Worm (Caenorhabditis elegans) whole organism, late embryonic: Measurements from ENCODE around the gene F59E12.6.
A peak's percentile ranks its signal among the peaks of the same experiment; 100 is the strongest.

Experiments used
- C08G9.2 ChIP-seq: sonication (generic microtip); optimal IDR thresholded peaks from 2 replicates; lab custom pipeline; 2016; ENCODE audit warnings: mild to moderate bottlenecking, missing genetic modification characterization, moderate library complexity, missing compliant biosample characterization
- C38D4.7 ChIP-seq: fragments of 200-800 bp; sonication (Bioruptor generic); optimal IDR thresholded peaks from 2 replicates; lab custom pipeline; 2018; ENCODE audit warnings: mild to moderate bottlenecking, missing genetic modification characterization, moderate library complexity, missing compliant biosample characterization
- K02D7.2 ChIP-seq: sonication (generic microtip); optimal IDR thresholded peaks from 2 replicates; lab custom pipeline; 2017; ENCODE audit warnings: mild to moderate bottlenecking, missing genetic modification characterization, missing compliant biosample characterization
- K09A11.1 ChIP-seq: sonication (generic microtip); optimal IDR thresholded peaks from 2 replicates; lab custom pipeline; 2017; ENCODE audit warnings: antibody characterized with exemption, mild to moderate bottlenecking, missing genetic modification characterization, missing compliant biosample characterization; ENCODE audit not compliant: insufficient read depth
- T23F11.4 ChIP-seq: fragments of 200-800 bp; sonication (Bioruptor generic); optimal IDR thresholded peaks from 2 replicates; lab custom pipeline; 2018; ENCODE audit warnings: mild to moderate bottlenecking, missing genetic modification characterization, missing compliant biosample characterization
- ahr-1 ChIP-seq: sonication (generic microtip); optimal IDR thresholded peaks from 2 replicates; lab custom pipeline; 2016; ENCODE audit warnings: missing genetic modification characterization, missing compliant biosample characterization
- ama-1 ChIP-seq: fragments of 150-350 bp; optimal IDR thresholded peaks from 2 replicates; lab custom pipeline; 2014
- ceh-18 ChIP-seq: sonication (generic microtip); optimal IDR thresholded peaks from 2 replicates; lab custom pipeline; 2016; ENCODE audit warnings: missing genetic modification characterization, missing compliant biosample characterization
- ceh-19 ChIP-seq: fragments of 200-800 bp; sonication (Bioruptor generic); optimal IDR thresholded peaks from 2 replicates; lab custom pipeline; 2018; ENCODE audit warnings: mild to moderate bottlenecking, missing genetic modification characterization, missing compliant biosample characterization
- ceh-2 ChIP-seq: sonication (generic microtip); optimal IDR thresholded peaks from 2 replicates; lab custom pipeline; 2016; ENCODE audit warnings: missing genotype, missing genetic modification characterization, missing compliant biosample characterization
- ceh-22 ChIP-seq: sonication (generic microtip); optimal IDR thresholded peaks from 2 replicates; lab custom pipeline; 2017; ENCODE audit warnings: missing biosample characterization, missing genetic modification characterization
- ceh-24 ChIP-seq: sonication (generic microtip); optimal IDR thresholded peaks from 2 replicates; lab custom pipeline; 2016; ENCODE audit warnings: mild to moderate bottlenecking, missing genetic modification characterization, missing compliant biosample characterization
- ceh-30 ChIP-seq: fragments of 150-350 bp; optimal IDR thresholded peaks from 2 replicates; lab custom pipeline; 2014; ENCODE audit warnings: missing biosample characterization, missing genetic modification characterization
- ceh-34 ChIP-seq: sonication (generic microtip); optimal IDR thresholded peaks from 2 replicates; lab custom pipeline; 2016; ENCODE audit warnings: mild to moderate bottlenecking, missing genetic modification characterization, missing compliant biosample characterization
- ceh-6 ChIP-seq: fragments of 200-800 bp; sonication (Bioruptor generic); optimal IDR thresholded peaks from 2 replicates; lab custom pipeline; 2018; ENCODE audit warnings: mild to moderate bottlenecking, missing genetic modification characterization, missing compliant biosample characterization
- ceh-9 ChIP-seq: sonication (generic microtip); optimal IDR thresholded peaks from 2 replicates; lab custom pipeline; 2016; ENCODE audit warnings: mild to moderate bottlenecking, missing genetic modification characterization, inconsistent platforms, missing compliant biosample characterization
- che-1 ChIP-seq: sonication (generic microtip); optimal IDR thresholded peaks from 2 replicates; lab custom pipeline; 2016; ENCODE audit warnings: mild to moderate bottlenecking, missing genetic modification characterization, missing compliant biosample characterization
- dve-1 ChIP-seq: sonication (generic microtip); optimal IDR thresholded peaks from 2 replicates; lab custom pipeline; 2017; ENCODE audit warnings: antibody characterized with exemption, mild to moderate bottlenecking, missing genetic modification characterization, missing compliant biosample characterization
- elt-2 ChIP-seq: sonication (generic microtip); optimal IDR thresholded peaks from 2 replicates; lab custom pipeline; 2016; ENCODE audit warnings: missing genetic modification reagents, missing genetic modification characterization, missing compliant biosample characterization
- elt-4 ChIP-seq: sonication (generic microtip); optimal IDR thresholded peaks from 2 replicates; lab custom pipeline; 2016; ENCODE audit warnings: missing genetic modification characterization, missing compliant biosample characterization
- ets-4 ChIP-seq: sonication (generic microtip); optimal IDR thresholded peaks from 2 replicates; lab custom pipeline; 2016; ENCODE audit warnings: missing genetic modification characterization, missing compliant biosample characterization
- eyg-1 ChIP-seq: sonication (generic microtip); optimal IDR thresholded peaks from 2 replicates; lab custom pipeline; 2016; ENCODE audit warnings: missing genotype, missing genetic modification characterization, missing compliant biosample characterization
- fax-1 ChIP-seq: sonication (generic microtip); optimal IDR thresholded peaks from 2 replicates; lab custom pipeline; 2016; ENCODE audit warnings: missing genotype, missing genetic modification characterization, missing compliant biosample characterization
- fkh-10 ChIP-seq: fragments of 150-350 bp; optimal IDR thresholded peaks from 2 replicates; lab custom pipeline; 2014; ENCODE audit warnings: missing biosample characterization, missing genetic modification reagents, missing genetic modification characterization
- fkh-6 ChIP-seq: sonication (generic microtip); optimal IDR thresholded peaks from 2 replicates; lab custom pipeline; 2016; ENCODE audit warnings: missing genetic modification characterization, missing compliant biosample characterization
- gmeb-2 ChIP-seq: sonication (generic microtip); optimal IDR thresholded peaks from 2 replicates; lab custom pipeline; 2016; ENCODE audit warnings: missing genetic modification characterization, inconsistent platforms, missing compliant biosample characterization
- hlh-30 ChIP-seq: sonication (generic microtip); optimal IDR thresholded peaks from 2 replicates; lab custom pipeline; 2017; ENCODE audit warnings: antibody characterized with exemption, missing genetic modification characterization, missing compliant biosample characterization; ENCODE audit not compliant: insufficient read depth
- hlh-8 ChIP-seq: sonication (generic microtip); optimal IDR thresholded peaks from 2 replicates; lab custom pipeline; 2016; ENCODE audit warnings: missing genotype, missing genetic modification characterization, missing compliant biosample characterization
- lin-11 ChIP-seq: fragments of 200-800 bp; sonication (Bioruptor generic); optimal IDR thresholded peaks from 2 replicates; lab custom pipeline; 2018; ENCODE audit warnings: mild to moderate bottlenecking, missing genetic modification characterization, missing compliant biosample characterization
- madf-2 ChIP-seq: sonication (generic microtip); optimal IDR thresholded peaks from 2 replicates; lab custom pipeline; 2017; ENCODE audit warnings: missing genetic modification characterization, missing compliant biosample characterization
- mec-3 ChIP-seq: sonication (generic microtip); optimal IDR thresholded peaks from 2 replicates; lab custom pipeline; 2016; ENCODE audit warnings: borderline replicate concordance, missing genetic modification characterization, missing compliant biosample characterization
- nfya-1 ChIP-seq: sonication (generic microtip); optimal IDR thresholded peaks from 2 replicates; lab custom pipeline; 2017; ENCODE audit warnings: missing genetic modification characterization, mild to moderate bottlenecking, missing compliant biosample characterization, antibody characterized with exemption, moderate library complexity
- nhr-11 ChIP-seq: fragments of 150-350 bp; optimal IDR thresholded peaks from 2 replicates; lab custom pipeline; 2014; ENCODE audit warnings: missing biosample characterization, missing genetic modification characterization
- odd-2 ChIP-seq: sonication (generic microtip); optimal IDR thresholded peaks from 2 replicates; lab custom pipeline; 2017; ENCODE audit warnings: antibody characterized with exemption, mild to moderate bottlenecking, missing genetic modification characterization, missing compliant biosample characterization
- pag-3 ChIP-seq: sonication (generic microtip); optimal IDR thresholded peaks from 2 replicates; lab custom pipeline; 2016; ENCODE audit warnings: missing compliant biosample characterization, missing genetic modification characterization, borderline replicate concordance
- pat-9 ChIP-seq: fragments of 200-800 bp; sonication (Bioruptor generic); optimal IDR thresholded peaks from 2 replicates; lab custom pipeline; 2018; ENCODE audit warnings: mild to moderate bottlenecking, missing genetic modification characterization, moderate library complexity, missing compliant biosample characterization
- pha-4 ChIP-seq: fragments of 150-350 bp; optimal IDR thresholded peaks from 2 replicates; lab custom pipeline; 2018; ENCODE audit warnings: missing biosample characterization, missing genetic modification reagents, missing genetic modification characterization
- pqm-1 ChIP-seq: sonication (generic microtip); optimal IDR thresholded peaks from 2 replicates; lab custom pipeline; 2016; ENCODE audit warnings: missing genetic modification characterization, missing compliant biosample characterization
- pros-1 ChIP-seq: fragments of 150-350 bp; optimal IDR thresholded peaks from 2 replicates; lab custom pipeline; 2014; ENCODE audit warnings: missing biosample characterization, missing genetic modification reagents, missing genetic modification characterization
- ref-2 ChIP-seq: sonication (generic microtip); optimal IDR thresholded peaks from 2 replicates; lab custom pipeline; 2016; ENCODE audit warnings: missing genetic modification characterization, missing compliant biosample characterization
- rnt-1 ChIP-seq: sonication (generic microtip); optimal IDR thresholded peaks from 2 replicates; lab custom pipeline; 2016; ENCODE audit warnings: missing genetic modification characterization, missing compliant biosample characterization
- sdc-2 ChIP-seq: sonication (generic microtip); optimal IDR thresholded peaks from 2 replicates; lab custom pipeline; 2016; ENCODE audit warnings: missing genotype, missing genetic modification characterization, missing compliant biosample characterization
- sox-2 ChIP-seq: fragments of 200-800 bp; sonication (Bioruptor generic); IDR thresholded peaks from 2 replicates; pipeline ENCODE4 v1.3.6; 2022; ENCODE audit warnings: missing genetic modification reagents, missing genetic modification characterization, missing compliant biosample characterization
- sox-4 ChIP-seq: sonication (generic microtip); optimal IDR thresholded peaks from 2 replicates; lab custom pipeline; 2017; ENCODE audit warnings: mild to moderate bottlenecking, missing genetic modification characterization, inconsistent platforms, missing compliant biosample characterization
- syd-9 ChIP-seq: sonication (generic microtip); optimal IDR thresholded peaks from 2 replicates; lab custom pipeline; 2016; ENCODE audit warnings: mild to moderate bottlenecking, missing genetic modification characterization, moderate library complexity, missing compliant biosample characterization
- tbx-2 ChIP-seq: sonication (generic microtip); optimal IDR thresholded peaks from 2 replicates; lab custom pipeline; 2016; ENCODE audit warnings: missing genetic modification characterization, missing compliant biosample characterization
- tbx-7 ChIP-seq: sonication (generic microtip); optimal IDR thresholded peaks from 2 replicates; lab custom pipeline; 2016; ENCODE audit warnings: missing genotype, missing genetic modification characterization, missing compliant biosample characterization
- unc-3 ChIP-seq, 2 experiments: fragments of 200-800 bp in 1 of 2; sonication (Bioruptor generic) in 1 of 2; sonication (generic microtip) in 1 of 2; conservative IDR thresholded peaks in 1 of 2; optimal IDR thresholded peaks in 1 of 2; 2 replicates each; pipeline versions ENCODE4 v1.3.6 to Lab custom; 2016 to 2022; ENCODE audit warnings: missing compliant biosample characterization in 2 of 2, missing genetic modification characterization in 2 of 2, missing genetic modification reagents in 1 of 2
- unc-42 ChIP-seq: sonication (generic microtip); optimal IDR thresholded peaks from 2 replicates; lab custom pipeline; 2016; ENCODE audit warnings: missing genotype, missing genetic modification characterization, missing compliant biosample characterization
- unc-86 ChIP-seq: sonication (generic microtip); optimal IDR thresholded peaks from 2 replicates; lab custom pipeline; 2016; ENCODE audit warnings: missing genetic modification characterization, missing compliant biosample characterization
- zip-5 ChIP-seq: sonication (generic microtip); optimal IDR thresholded peaks from 2 replicates; lab custom pipeline; 2016; ENCODE audit warnings: missing genetic modification characterization, missing compliant biosample characterization
- ztf-16 ChIP-seq: sonication (generic microtip); optimal IDR thresholded peaks from 2 replicates; lab custom pipeline; 2017; ENCODE audit warnings: missing genetic modification characterization, missing compliant biosample characterization

Gene F59E12.6

DNA sequence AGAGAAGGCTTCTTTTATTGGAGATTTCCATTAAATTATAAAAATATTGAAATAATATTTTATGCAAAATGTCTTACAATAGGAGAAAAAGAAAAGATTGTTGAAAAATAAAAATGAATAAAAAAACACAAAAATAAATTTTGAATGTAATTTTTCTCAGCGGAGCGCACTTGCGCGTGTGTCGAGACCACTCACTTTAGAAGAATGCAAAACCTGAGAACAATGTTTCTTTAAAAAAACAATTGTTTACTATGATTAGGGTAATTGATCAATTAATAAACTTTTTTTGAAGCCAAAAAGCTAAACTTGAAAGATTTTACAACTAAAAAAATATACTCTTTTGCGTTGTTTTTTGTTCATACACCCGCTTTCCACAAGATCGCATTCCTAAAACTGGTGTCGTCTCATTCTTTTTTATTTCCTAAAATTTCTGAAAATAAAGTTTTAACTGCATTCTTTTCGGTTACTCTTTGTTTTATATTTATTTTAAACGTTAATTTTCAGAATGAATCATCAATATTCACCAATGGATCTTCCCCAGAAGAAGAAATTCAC, 36.5 kb downstream of the F59E12.6 start, which contains the start of gene ttc-4:
Gene ttc-4, plus strand, starts transcription at position 505 of the 555 bp plus-strand sequence.
- no peak for TF ChIP-seq eyg-1 (tag; lab: Kevin White, UChicago)
- no peak for TF ChIP-seq sox-4 (tag; lab: Kevin White, UChicago)
- peak; percentile 29 for TF ChIP-seq unc-86 (tag; lab: Kevin White, UChicago)
- TF ChIP-seq ceh-24 (tag; lab: Kevin White, UChicago), result no peak
- no peak for TF ChIP-seq pros-1
- peak; percentile 64 for TF ChIP-seq unc-42 (tag; lab: Kevin White, UChicago)
- TF ChIP-seq gmeb-2 (tag; lab: Kevin White, UChicago), result no peak
- TF ChIP-seq C08G9.2 (tag; lab: Kevin White, UChicago), result peak; percentile 71
- no peak for TF ChIP-seq T23F11.4 (GFP tag; lab: Kevin White, UChicago)
- TF ChIP-seq mec-3 (tag; lab: Kevin White, UChicago), result no peak
- TF ChIP-seq nhr-11 (tag; lab: Kevin White, UChicago), result no peak
- TF ChIP-seq fax-1 (tag; lab: Kevin White, UChicago), result peak; percentile 8
- TF ChIP-seq tbx-7 (tag; lab: Kevin White, UChicago), result peak; percentile 8
- TF ChIP-seq tbx-2 (tag; lab: Kevin White, UChicago), result peak; percentile 80
- TF ChIP-seq C38D4.7 (GFP tag; lab: Kevin White, UChicago), result no peak
- TF ChIP-seq hlh-8, result peak; percentile 58
- TF ChIP-seq lin-11, result no peak
- TF ChIP-seq hlh-30 (tag; lab: Kevin White, UChicago), result no peak
- TF ChIP-seq K09A11.1 (tag; lab: Kevin White, UChicago), result no peak
- TF ChIP-seq sdc-2 (tag; lab: Kevin White, UChicago), result no peak
- TF ChIP-seq odd-2, result no peak
- peak; percentile 45 for TF ChIP-seq ceh-34 (tag; lab: Kevin White, UChicago)
- no peak for TF ChIP-seq K02D7.2
- no peak for TF ChIP-seq ztf-16 (tag; lab: Kevin White, UChicago)
- TF ChIP-seq rnt-1 (tag; lab: Kevin White, UChicago), result peak; percentile 33
- TF ChIP-seq ceh-6 (GFP tag; lab: Kevin White, UChicago), result no peak
- TF ChIP-seq pha-4 (tag; lab: Kevin White, UChicago), result no peak
- TF ChIP-seq ets-4 (tag; lab: Kevin White, UChicago), result peak; percentile 56
- TF ChIP-seq elt-2 (tag; lab: Kevin White, UChicago), result peak; percentile 90
- TF ChIP-seq fkh-6, result no peak
- TF ChIP-seq ceh-19 (GFP tag; lab: Kevin White, UChicago), result no peak
- TF ChIP-seq unc-3 (GFP tag; conservative IDR thresholded peaks at IDR 0.05; lab: Robert Waterston, UW), result no peak
- no peak for TF ChIP-seq unc-3 (tag; optimal IDR thresholded peaks at IDR 0.05; lab: Kevin White, UChicago)
- no peak for TF ChIP-seq pag-3 (tag; lab: Kevin White, UChicago)
- TF ChIP-seq ceh-30 (tag; lab: Kevin White, UChicago), result no peak
- peak; percentile 5 for TF ChIP-seq ref-2 (tag; lab: Kevin White, UChicago)
- no peak for TF ChIP-seq pqm-1 (tag; lab: Kevin White, UChicago)
- no peak for TF ChIP-seq ceh-9 (tag; lab: Kevin White, UChicago)
- TF ChIP-seq che-1 (tag; lab: Kevin White, UChicago), result no peak
- no peak for TF ChIP-seq pat-9 (tag; lab: Kevin White, UChicago)
- TF ChIP-seq madf-2, result no peak
- no peak for TF ChIP-seq fkh-10 (GFP tag; lab: Kevin White, UChicago)
- peak; percentile 71 for TF ChIP-seq zip-5 (tag; lab: Kevin White, UChicago)
- TF ChIP-seq elt-4, result no peak
- TF ChIP-seq ceh-2 (tag; lab: Kevin White, UChicago), result peak; percentile 33
- TF ChIP-seq ahr-1 (tag; lab: Kevin White, UChicago), result peak; percentile 22
- no peak for TF ChIP-seq sox-2 (GFP tag; lab: Robert Waterston, UW)
- no peak for TF ChIP-seq syd-9 (tag; lab: Kevin White, UChicago)
- TF ChIP-seq dve-1 (tag; lab: Kevin White, UChicago), result no peak
- TF ChIP-seq nfya-1 (tag; lab: Kevin White, UChicago), result no peak
- no peak for TF ChIP-seq ama-1
- TF ChIP-seq ceh-22 (tag; lab: Kevin White, UChicago), result no peak
- TF ChIP-seq ceh-18 (tag; lab: Kevin White, UChicago), result no peak
